Fruit fly (Drosophila melanogaster) whole organism, embryonic: ENCODE results near the gene CG13893.

ENCODE experiments used
- ATbp ChIP-seq: fragments of 200-800 bp; sonication (Bioruptor generic); optimal IDR thresholded peaks from 2 replicates; lab custom pipeline; 2017; ENCODE audit warnings: missing biosample characterization, mild to moderate bottlenecking, missing genetic modification characterization, missing genetic modification reagents
- B-H1 ChIP-seq: fragments of 200-800 bp; sonication (Bioruptor generic); IDR thresholded peaks from 3 replicates; pipeline ENCODE4 v1.3.6; 2022; ENCODE audit warnings: missing biosample characterization, missing genetic modification characterization
- CG10366 ChIP-seq: fragments of 200-800 bp; sonication (Bioruptor generic); IDR thresholded peaks from 2 replicates; pipeline ENCODE4 v1.3.6; 2022; ENCODE audit warnings: missing biosample characterization, missing genetic modification characterization
- CG11695 ChIP-seq: fragments of 200-800 bp; sonication (Bioruptor generic); IDR thresholded peaks from 3 replicates; pipeline ENCODE4 v1.3.6; 2022; ENCODE audit warnings: missing biosample characterization, missing genetic modification characterization
- CG11696 ChIP-seq: fragments of 200-800 bp; sonication (Bioruptor generic); IDR thresholded peaks from 2 replicates; pipeline ENCODE4 v1.3.6; 2022; ENCODE audit warnings: missing biosample characterization, missing genetic modification characterization
- CG13287 ChIP-seq: fragments of 200-800 bp; sonication (Bioruptor generic); IDR thresholded peaks from 2 replicates; pipeline ENCODE4 v1.3.6; 2022; ENCODE audit warnings: missing biosample characterization, missing genetic modification characterization; ENCODE audit not compliant: partially characterized antibody
- CG13775 ChIP-seq: fragments of 200-800 bp; sonication (Bioruptor generic); optimal IDR thresholded peaks from 3 replicates; lab custom pipeline; 2017; ENCODE audit warnings: missing biosample characterization, mild to moderate bottlenecking, missing genetic modification characterization
- CG1603 ChIP-seq: fragments of 200-800 bp; sonication (Bioruptor generic); optimal IDR thresholded peaks from 2 replicates; lab custom pipeline; 2019; ENCODE audit warnings: missing biosample characterization, mild to moderate bottlenecking, missing genetic modification characterization, moderate library complexity
- CG2889 ChIP-seq: fragments of 200-800 bp; sonication (Bioruptor generic); IDR thresholded peaks from 3 replicates; pipeline ENCODE4 v1.3.6; 2022; ENCODE audit warnings: missing biosample characterization, missing genetic modification characterization
- CG3847 ChIP-seq: fragments of 200-800 bp; sonication (Bioruptor generic); IDR thresholded peaks from 2 replicates; pipeline ENCODE4 v1.3.6; 2022; ENCODE audit warnings: missing biosample characterization, missing genetic modification characterization
- CG5245 ChIP-seq: fragments of 200-800 bp; sonication (Bioruptor generic); optimal IDR thresholded peaks from 3 replicates; lab custom pipeline; 2016; ENCODE audit warnings: missing biosample characterization, missing genetic modification characterization
- CG6654 ChIP-seq: fragments of 200-800 bp; sonication (Bioruptor generic); optimal IDR thresholded peaks from 2 replicates; lab custom pipeline; 2017; ENCODE audit warnings: missing biosample characterization, mild to moderate bottlenecking, missing genetic modification characterization
- CG6689 ChIP-seq: fragments of 200-800 bp; sonication (Bioruptor generic); IDR thresholded peaks from 2 replicates; pipeline ENCODE4 v1.3.6; 2022; ENCODE audit warnings: missing biosample characterization, missing genetic modification characterization
- CG7963 ChIP-seq: fragments of 200-800 bp; sonication (Bioruptor generic); IDR thresholded peaks from 3 replicates; pipeline ENCODE4 v1.3.6; 2022; ENCODE audit warnings: missing biosample characterization, missing genetic modification characterization; ENCODE audit not compliant: partially characterized antibody
- CoRest ChIP-seq: fragments of 200-800 bp; sonication (Bioruptor generic); optimal IDR thresholded peaks from 3 replicates; lab custom pipeline; 2018; ENCODE audit warnings: missing biosample characterization, mild to moderate bottlenecking, missing genetic modification characterization, moderate library complexity
- Dip3 ChIP-seq: fragments of 200-800 bp; sonication (Bioruptor generic); optimal IDR thresholded peaks from 3 replicates; lab custom pipeline; 2016; ENCODE audit warnings: missing biosample characterization, missing genetic modification characterization
- Drgx ChIP-seq: fragments of 200-800 bp; sonication (Bioruptor generic); IDR thresholded peaks from 2 replicates; pipeline ENCODE4 v1.3.6; 2022; ENCODE audit warnings: missing biosample characterization, missing genetic modification characterization
- Fer1 ChIP-seq: fragments of 200-800 bp; sonication (Bioruptor generic); optimal IDR thresholded peaks from 2 replicates; lab custom pipeline; 2017; ENCODE audit warnings: missing biosample characterization, mild to moderate bottlenecking, missing genetic modification characterization
- Gsc ChIP-seq: fragments of 200-800 bp; sonication (Bioruptor generic); IDR thresholded peaks from 2 replicates; pipeline ENCODE4 v1.3.6; 2022; ENCODE audit warnings: missing biosample characterization, missing genetic modification characterization
- HLH54F ChIP-seq: fragments of 200-800 bp; sonication (Bioruptor generic); optimal IDR thresholded peaks from 3 replicates; lab custom pipeline; 2016; ENCODE audit warnings: missing biosample characterization, missing genetic modification characterization
- Hr39 ChIP-seq: fragments of >200 bp; optimal IDR thresholded peaks from 2 replicates; lab custom pipeline; 2017
- MTF-1 ChIP-seq: fragments of 200-800 bp; sonication (Bioruptor generic); optimal IDR thresholded peaks from 2 replicates; lab custom pipeline; 2018; ENCODE audit warnings: missing biosample characterization, mild to moderate bottlenecking, missing genetic modification characterization, borderline replicate concordance
- Neu2 ChIP-seq: fragments of 200-800 bp; sonication (Bioruptor generic); optimal IDR thresholded peaks from 3 replicates; lab custom pipeline; 2016; ENCODE audit warnings: missing biosample characterization, missing genetic modification characterization, borderline replicate concordance
- Pdp1 ChIP-seq, 2 experiments: fragments of 200-800 bp; sonication (Bioruptor generic); optimal IDR thresholded peaks; 3 replicates each; lab custom pipeline; 2016; ENCODE audit warnings: missing biosample characterization in 2 of 2, missing genetic modification characterization in 2 of 2, mild to moderate bottlenecking in 1 of 2, moderate library complexity in 1 of 2
- Poxn ChIP-seq: fragments of 200-800 bp; sonication (Bioruptor generic); IDR thresholded peaks from 2 replicates; pipeline ENCODE4 v1.3.6; 2022; ENCODE audit warnings: missing biosample characterization, missing genetic modification characterization
- Ravus ChIP-seq: fragments of 200-800 bp; sonication (Bioruptor generic); IDR thresholded peaks from 2 replicates; pipeline ENCODE4 v1.3.6; 2022; ENCODE audit warnings: missing biosample characterization, missing genetic modification characterization
- Scr ChIP-seq: fragments of 200-800 bp; sonication (Bioruptor generic); IDR thresholded peaks from 2 replicates; pipeline ENCODE4 v1.3.6; 2022; ENCODE audit warnings: missing biosample characterization, missing genetic modification characterization; ENCODE audit not compliant: partially characterized antibody
- Vsx1 ChIP-seq: fragments of 200-800 bp; sonication (Bioruptor generic); optimal IDR thresholded peaks from 2 replicates; lab custom pipeline; 2017; ENCODE audit warnings: missing biosample characterization, mild to moderate bottlenecking, missing genetic modification characterization, missing genetic modification reagents
- Xbp1 ChIP-seq: fragments of 200-800 bp; sonication (Bioruptor generic); optimal IDR thresholded peaks from 3 replicates; lab custom pipeline; 2016; ENCODE audit warnings: missing biosample characterization, mild to moderate bottlenecking, missing genetic modification characterization
- cato ChIP-seq: fragments of 200-800 bp; sonication (Bioruptor generic); optimal IDR thresholded peaks from 2 replicates; lab custom pipeline; 2016; ENCODE audit warnings: missing biosample characterization, missing genetic modification characterization, borderline replicate concordance
- chm ChIP-seq: fragments of 200-800 bp; sonication (Bioruptor generic); IDR thresholded peaks from 2 replicates; pipeline ENCODE4 v1.3.6; 2022; ENCODE audit warnings: missing biosample characterization, missing genetic modification characterization
- crol ChIP-seq: fragments of 200-800 bp; sonication (Bioruptor generic); IDR thresholded peaks from 2 replicates; pipeline ENCODE4 v1.3.6; 2022; ENCODE audit warnings: missing biosample characterization, missing genetic modification characterization
- dysf ChIP-seq: fragments of 200-800 bp; sonication (Bioruptor generic); IDR thresholded peaks from 3 replicates; pipeline ENCODE4 v1.3.6; 2022; ENCODE audit warnings: missing biosample characterization, missing genetic modification characterization
- emc ChIP-seq: fragments of 200-800 bp; sonication (Bioruptor generic); optimal IDR thresholded peaks from 2 replicates; lab custom pipeline; 2016; ENCODE audit warnings: missing biosample characterization, missing genetic modification characterization
- gcm ChIP-seq: fragments of 200-800 bp; sonication (Bioruptor generic); optimal IDR thresholded peaks from 2 replicates; lab custom pipeline; 2019; ENCODE audit warnings: missing biosample characterization, mild to moderate bottlenecking, missing genetic modification characterization, moderate library complexity
- ind ChIP-seq: fragments of 200-800 bp; sonication (Bioruptor generic); optimal IDR thresholded peaks from 3 replicates; lab custom pipeline; 2016; ENCODE audit warnings: missing biosample characterization, missing genetic modification characterization
- jumu ChIP-seq: fragments of 200-800 bp; sonication (Bioruptor generic); optimal IDR thresholded peaks from 3 replicates; lab custom pipeline; 2016; ENCODE audit warnings: missing biosample characterization, missing genetic modification characterization
- lilli ChIP-seq: fragments of 200-800 bp; sonication (Bioruptor generic); optimal IDR thresholded peaks from 3 replicates; lab custom pipeline; 2016; ENCODE audit warnings: missing biosample characterization, missing genetic modification characterization
- mirr ChIP-seq: fragments of 200-800 bp; sonication (Bioruptor generic); optimal IDR thresholded peaks from 3 replicates; lab custom pipeline; 2018; ENCODE audit warnings: missing biosample characterization, mild to moderate bottlenecking, missing genetic modification characterization
- onecut ChIP-seq: fragments of 200-800 bp; sonication (Bioruptor generic); IDR thresholded peaks from 2 replicates; pipeline ENCODE4 v1.3.6; 2022; ENCODE audit warnings: missing biosample characterization, missing genetic modification characterization
- pan ChIP-seq, 4 experiments: fragments of >200 bp in 3 of 4; fragments of 200-800 bp in 1 of 4; sonication (Bioruptor generic) in 1 of 4; optimal IDR thresholded peaks in 3 of 4; IDR thresholded peaks in 1 of 4; 2 replicates each; pipeline versions ENCODE4 v1.3.6 to Lab custom; 2017 to 2022; ENCODE audit warnings: missing biosample characterization in 2 of 4, missing genetic modification characterization in 2 of 4, mixed read lengths in 1 of 4
- phol ChIP-seq: fragments of 200-800 bp; sonication (Bioruptor generic); optimal IDR thresholded peaks from 3 replicates; lab custom pipeline; 2018; ENCODE audit warnings: missing biosample characterization, mild to moderate bottlenecking, missing genetic modification characterization, moderate library complexity
- pros ChIP-seq: fragments of 200-800 bp; sonication (Bioruptor generic); optimal IDR thresholded peaks from 3 replicates; lab custom pipeline; 2019; ENCODE audit warnings: missing biosample characterization, mild to moderate bottlenecking, missing genetic modification characterization, moderate library complexity
- scrt ChIP-seq: fragments of 200-800 bp; sonication (Bioruptor generic); optimal IDR thresholded peaks from 2 replicates; lab custom pipeline; 2018; ENCODE audit warnings: missing biosample characterization, mild to moderate bottlenecking, missing genetic modification characterization, moderate library complexity
- shn ChIP-seq: fragments of 200-800 bp; sonication (Bioruptor generic); optimal IDR thresholded peaks from 3 replicates; lab custom pipeline; 2016; ENCODE audit warnings: missing biosample characterization, missing genetic modification characterization
- slbo ChIP-seq: fragments of 200-800 bp; sonication (Bioruptor generic); IDR thresholded peaks from 2 replicates; pipeline ENCODE4 v1.3.6; 2022; ENCODE audit warnings: missing biosample characterization, missing genetic modification characterization
- tup ChIP-seq: fragments of 200-800 bp; sonication (Bioruptor generic); optimal IDR thresholded peaks from 2 replicates; lab custom pipeline; 2016; ENCODE audit warnings: missing biosample characterization, mild to moderate bottlenecking, missing genetic modification characterization, moderate library complexity
- vvl ChIP-seq: fragments of 200-800 bp; sonication (Bioruptor generic); IDR thresholded peaks from 2 replicates; pipeline ENCODE4 v1.3.6; 2022; ENCODE audit warnings: missing biosample characterization, missing genetic modification characterization
- z ChIP-seq: fragments of 200-800 bp; sonication (Bioruptor generic); IDR thresholded peaks from 3 replicates; pipeline ENCODE4 v1.3.6; 2022; ENCODE audit warnings: missing biosample characterization, missing genetic modification characterization
- zf30C ChIP-seq: fragments of 200-800 bp; sonication (Bioruptor generic); optimal IDR thresholded peaks from 3 replicates; lab custom pipeline; 2018; ENCODE audit warnings: missing biosample characterization, mild to moderate bottlenecking, missing genetic modification characterization

CG13893 gene

DNA sequence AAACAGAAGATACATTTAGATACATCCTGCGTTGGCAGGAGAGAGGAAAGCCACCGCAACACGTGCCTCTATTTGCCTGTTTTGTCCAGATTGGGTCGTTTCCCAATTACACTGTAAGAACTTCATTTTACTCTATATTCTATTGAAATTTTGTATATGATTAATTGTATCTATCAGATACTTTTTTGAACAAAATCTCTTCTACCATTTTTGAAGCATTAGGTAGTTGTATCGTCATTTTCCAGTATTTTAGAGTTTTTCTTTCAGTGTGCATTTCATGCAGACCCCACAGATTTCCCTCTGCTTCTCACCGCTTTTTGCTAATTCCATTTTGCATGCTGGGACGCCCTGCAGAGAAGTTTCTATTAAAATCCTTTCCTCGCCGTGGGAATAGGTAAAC is 49.2 kb downstream of the CG13893 start (continued):
- TF ChIP-seq Gsc (GFP tag; lab: Robert Waterston, UW): no peak
- 0 out of 3 replicates have a peak, but pooled peaks have one; percentile 30 for TF ChIP-seq CG2889 (GFP tag; lab: Robert Waterston, UW)
- peak; percentile 36; the same call in 2 of the 3 replicates for TF ChIP-seq B-H1
- TF ChIP-seq CG10366: no peak
- TF ChIP-seq lilli (GFP tag; lab: Kevin White, UChicago): peak; percentile 58
- peak; percentile 63 for TF ChIP-seq CG6689 (GFP tag; lab: Robert Waterston, UW)
- TF ChIP-seq Poxn (GFP tag; lab: Robert Waterston, UW): no peak
- no peak for TF ChIP-seq emc (GFP tag; lab: Kevin White, UChicago)
- no peak; the same call in 1 of the 2 replicates for TF ChIP-seq Ravus (GFP tag; lab: Robert Waterston, UW)
- TF ChIP-seq Hr39 (lab: Kevin White, UChicago): no peak
- no peak for TF ChIP-seq gcm (GFP tag; lab: Kevin White, UChicago)
- no peak for TF ChIP-seq CG13287
- TF ChIP-seq z (GFP tag; lab: Robert Waterston, UW): no peak
- TF ChIP-seq Vsx1 (GFP tag; lab: Kevin White, UChicago): no peak
- no peak for TF ChIP-seq CG1603
- TF ChIP-seq pros (GFP tag; lab: Kevin White, UChicago): no peak
- TF ChIP-seq CG5245 (GFP tag; lab: Kevin White, UChicago): peak; percentile 31
- TF ChIP-seq mirr (GFP tag; lab: Kevin White, UChicago): no peak
- TF ChIP-seq zf30C (GFP tag; lab: Kevin White, UChicago): peak; percentile 5
- peak; percentile 58 for TF ChIP-seq Fer1 (GFP tag; lab: Kevin White, UChicago)
- TF ChIP-seq Drgx (GFP tag; lab: Robert Waterston, UW): peak; percentile 74
- TF ChIP-seq Neu2 (GFP tag; lab: Kevin White, UChicago): no peak
- TF ChIP-seq phol (tag; lab: Kevin White, UChicago): peak; percentile 50
- peak; percentile 36; the same call in 1 of the 2 replicates for TF ChIP-seq CG11696 (GFP tag; lab: Robert Waterston, UW)
- TF ChIP-seq HLH54F (GFP tag; lab: Kevin White, UChicago): no peak
- no peak for TF ChIP-seq Scr
- peak; percentile 76 for TF ChIP-seq dysf (GFP tag; lab: Robert Waterston, UW)
- no peak for TF ChIP-seq CG6654 (GFP tag; lab: Kevin White, UChicago)
- peak; percentile 80 for TF ChIP-seq vvl (GFP tag; lab: Robert Waterston, UW)
- peak; percentile 16 for TF ChIP-seq Dip3
- peak; percentile 66 for TF ChIP-seq slbo (GFP tag; lab: Robert Waterston, UW)
- TF ChIP-seq Xbp1 (GFP tag; lab: Kevin White, UChicago): peak; percentile 51
- TF ChIP-seq CG11695: peak; percentile 48; the same call in 1 of the 3 replicates
- peak; percentile 6 for TF ChIP-seq cato (GFP tag; lab: Kevin White, UChicago)
- no peak for TF ChIP-seq Pdp1 (GFP tag; optimal IDR thresholded peaks at IDR 0.05; lab: Kevin White, UChicago)
- no peak for TF ChIP-seq crol (GFP tag; lab: Robert Waterston, UW)
- TF ChIP-seq ATbp (GFP tag; lab: Kevin White, UChicago): peak; percentile 52
- no peak for TF ChIP-seq CG7963
- peak; percentile 47 for TF ChIP-seq ind
- TF ChIP-seq scrt: peak; percentile 61
- peak; percentile 18 for TF ChIP-seq MTF-1 (GFP tag; lab: Kevin White, UChicago)
- TF ChIP-seq CoRest (tag; lab: Kevin White, UChicago): peak; percentile 49
- no peak for TF ChIP-seq jumu
- TF ChIP-seq onecut (GFP tag; lab: Robert Waterston, UW): peak; percentile 11; the same call in 1 of the 2 replicates
- TF ChIP-seq CG13775 (GFP tag; lab: Kevin White, UChicago): peak; percentile 29
- TF ChIP-seq chm: no peak
- TF ChIP-seq tup (GFP tag; lab: Kevin White, UChicago): no peak
- no peak for TF ChIP-seq pan (optimal IDR thresholded peaks at IDR 0.05; lab: Kevin White, UChicago)
- peak in 1 of 2 experiments; percentile 63 for TF ChIP-seq pan (GFP tag; optimal IDR thresholded peaks at IDR 0.05 in 1 of 2, IDR thresholded peaks at IDR 0.05 in 1 of 2)
- TF ChIP-seq CG3847 (GFP tag; lab: Robert Waterston, UW): peak; percentile 37; the same call in 1 of the 2 replicates
- no peak for TF ChIP-seq shn (GFP tag; lab: Kevin White, UChicago)
